Worm (Caenorhabditis elegans) whole organism, L4 larva: Measurements from ENCODE around the gene nlp-33.

Source experiments
- D1046.2 ChIP-seq: fragments of 200-800 bp; sonication (Bioruptor generic); IDR thresholded peaks from 2 replicates; pipeline ENCODE4 v1.3.6; 2022; ENCODE audit warnings: missing genetic modification characterization, missing compliant biosample characterization
- F10B5.3 ChIP-seq: sonication (generic microtip); optimal IDR thresholded peaks from 2 replicates; lab custom pipeline; 2016; ENCODE audit warnings: mild to moderate bottlenecking, missing genetic modification characterization, missing compliant biosample characterization
- F37D6.2 ChIP-seq: sonication (generic microtip); optimal IDR thresholded peaks from 2 replicates; lab custom pipeline; 2016; ENCODE audit warnings: mild to moderate bottlenecking, missing genetic modification characterization, missing compliant biosample characterization
- F49E8.2 ChIP-seq: sonication (generic microtip); optimal IDR thresholded peaks from 2 replicates; lab custom pipeline; 2016; ENCODE audit warnings: missing compliant biosample characterization, mild to moderate bottlenecking, missing genetic modification characterization, borderline replicate concordance
- Y48G9A.11 ChIP-seq: fragments of 200-800 bp; sonication (Bioruptor generic); IDR thresholded peaks from 2 replicates; pipeline ENCODE4 v1.3.6; 2022; ENCODE audit warnings: missing genetic modification reagents, missing genetic modification characterization, missing compliant biosample characterization
- aha-1 ChIP-seq: fragments of 150-350 bp; peaks from one replicate; lab custom pipeline; 2014; ENCODE audit warnings: missing biosample characterization, missing genetic modification characterization
- ama-1 ChIP-seq: fragments of 150-350 bp; optimal IDR thresholded peaks from 2 replicates; lab custom pipeline; 2014; ENCODE audit warnings: inconsistent platforms, mixed read lengths
- attf-4 ChIP-seq: sonication (generic microtip); optimal IDR thresholded peaks from 3 replicates; lab custom pipeline; 2017; ENCODE audit warnings: missing biosample characterization, missing genetic modification characterization
- ceh-20 ChIP-seq: fragments of 200-800 bp; sonication (Bioruptor generic); IDR thresholded peaks from 2 replicates; pipeline ENCODE4 v1.3.6; 2022; ENCODE audit warnings: missing genetic modification reagents, missing genetic modification characterization, missing compliant biosample characterization
- ceh-28 ChIP-seq: fragments of 150-350 bp; optimal IDR thresholded peaks from 2 replicates; lab custom pipeline; 2014; ENCODE audit warnings: missing biosample characterization, missing genetic modification reagents, missing genetic modification characterization
- ceh-32 ChIP-seq: sonication (generic microtip); optimal IDR thresholded peaks from 2 replicates; lab custom pipeline; 2016; ENCODE audit warnings: mild to moderate bottlenecking, missing genetic modification characterization, missing compliant biosample characterization; ENCODE audit not compliant: poor library complexity
- ceh-62 ChIP-seq: sonication (generic microtip); optimal IDR thresholded peaks from 2 replicates; lab custom pipeline; 2017; ENCODE audit warnings: missing biosample characterization, missing genetic modification characterization
- ceh-82 ChIP-seq: sonication (generic microtip); optimal IDR thresholded peaks from 2 replicates; lab custom pipeline; 2017; ENCODE audit warnings: missing biosample characterization, missing genetic modification characterization
- ces-1 ChIP-seq: fragments of 150-350 bp; sonication (generic microtip); optimal IDR thresholded peaks from 4 replicates; lab custom pipeline; 2014; ENCODE audit warnings: missing biosample characterization, missing genetic modification reagents, missing genetic modification characterization
- ctbp-1 ChIP-seq: fragments of 200-800 bp; sonication (Bioruptor generic); IDR thresholded peaks from 2 replicates; pipeline ENCODE4 v1.3.6; 2022; ENCODE audit warnings: missing genetic modification reagents, missing genetic modification characterization, missing compliant biosample characterization
- daf-8 ChIP-seq: fragments of 200-800 bp; sonication (Bioruptor generic); IDR thresholded peaks from 2 replicates; pipeline ENCODE4 v1.3.6; 2022; ENCODE audit warnings: missing genetic modification characterization, missing compliant biosample characterization
- dmd-6 ChIP-seq: fragments of 200-800 bp; sonication (Bioruptor generic); IDR thresholded peaks from 2 replicates; pipeline ENCODE4 v1.3.6; 2022; ENCODE audit warnings: missing genetic modification reagents, missing genetic modification characterization, missing compliant biosample characterization
- dmd-8 ChIP-seq: fragments of 200-800 bp; sonication (Bioruptor generic); IDR thresholded peaks from 2 replicates; pipeline ENCODE4 v1.3.6; 2022; ENCODE audit warnings: missing genetic modification characterization, missing compliant biosample characterization
- dmd-9 ChIP-seq: fragments of 200-800 bp; sonication (Bioruptor generic); IDR thresholded peaks from 2 replicates; pipeline ENCODE4 v1.3.6; 2022; ENCODE audit warnings: missing genetic modification reagents, missing genetic modification characterization, missing compliant biosample characterization
- dpl-1 ChIP-seq: fragments of 150-350 bp; optimal IDR thresholded peaks from 2 replicates; lab custom pipeline; 2014; ENCODE audit warnings: missing biosample characterization, missing genetic modification reagents, missing genetic modification characterization
- duxl-1 ChIP-seq: sonication (generic microtip); optimal IDR thresholded peaks from 2 replicates; lab custom pipeline; 2016; ENCODE audit warnings: mild to moderate bottlenecking, missing genetic modification characterization, moderate library complexity, missing compliant biosample characterization; ENCODE audit not compliant: poor library complexity
- egl-43 ChIP-seq: fragments of 200-800 bp; sonication (Bioruptor generic); IDR thresholded peaks from 2 replicates; pipeline ENCODE4 v1.3.6; 2022; ENCODE audit warnings: missing genetic modification reagents, missing genetic modification characterization, missing compliant biosample characterization
- hif-1 ChIP-seq, 2 experiments: sonication (generic microtip); optimal IDR thresholded peaks; 2 replicates each; lab custom pipeline; 2016 to 2017; ENCODE audit warnings: missing compliant biosample characterization in 2 of 2, missing genetic modification characterization in 2 of 2, missing genetic modification reagents in 2 of 2, missing genotype in 2 of 2, mild to moderate bottlenecking in 1 of 2
- jun-1 ChIP-seq: fragments of 150-350 bp; optimal IDR thresholded peaks from 2 replicates; lab custom pipeline; 2014; ENCODE audit warnings: missing biosample characterization, missing genetic modification reagents, missing genetic modification characterization
- lin-15B ChIP-seq: fragments of 150-350 bp; sonication (generic microtip); optimal IDR thresholded peaks from 3 replicates; lab custom pipeline; 2014; ENCODE audit warnings: missing biosample characterization, missing genetic modification characterization
- lir-3 ChIP-seq: sonication (generic microtip); optimal IDR thresholded peaks from 2 replicates; lab custom pipeline; 2016; ENCODE audit warnings: mild to moderate bottlenecking, missing genetic modification characterization, missing compliant biosample characterization
- lsy-2 ChIP-seq, 2 experiments: fragments of 150-350 bp in 1 of 2; sonication (generic microtip) in 1 of 2; optimal IDR thresholded peaks; 2 replicates each; lab custom pipeline; 2014 to 2017; ENCODE audit warnings: missing biosample characterization in 2 of 2, missing genetic modification characterization in 2 of 2
- madf-9 ChIP-seq: fragments of 200-800 bp; sonication (Bioruptor generic); conservative IDR thresholded peaks from 2 replicates; pipeline ENCODE4 v1.3.6; 2022; ENCODE audit warnings: missing genetic modification reagents, missing genetic modification characterization, missing compliant biosample characterization
- mdl-1 ChIP-seq, 2 experiments: fragments of 150-350 bp in 1 of 2; sonication (generic microtip) in 1 of 2; optimal IDR thresholded peaks; 2 replicates each; lab custom pipeline; 2014 to 2017; ENCODE audit warnings: missing biosample characterization in 2 of 2, missing genetic modification characterization in 2 of 2
- mdt-29 ChIP-seq: fragments of 200-800 bp; sonication (Bioruptor generic); IDR thresholded peaks from 2 replicates; pipeline ENCODE4 v1.3.6; 2022; ENCODE audit warnings: missing genetic modification reagents, missing genetic modification characterization, missing compliant biosample characterization
- mep-1 ChIP-seq: fragments of 150-350 bp; sonication (generic microtip); optimal IDR thresholded peaks from 3 replicates; lab custom pipeline; 2014; ENCODE audit warnings: missing biosample characterization, missing genetic modification characterization
- mxl-2 ChIP-seq: fragments of 200-800 bp; sonication (Bioruptor generic); conservative IDR thresholded peaks from 2 replicates; pipeline ENCODE4 v1.3.6; 2022; ENCODE audit warnings: missing genetic modification reagents, missing genetic modification characterization, missing compliant biosample characterization
- nhr-10 ChIP-seq: fragments of 150-350 bp; optimal IDR thresholded peaks from 2 replicates; lab custom pipeline; 2014; ENCODE audit warnings: missing biosample characterization, missing genetic modification characterization
- nhr-11 ChIP-seq: fragments of 150-350 bp; optimal IDR thresholded peaks from 2 replicates; lab custom pipeline; 2014; ENCODE audit warnings: missing biosample characterization, missing genetic modification characterization
- nhr-25 ChIP-seq: sonication (generic microtip); optimal IDR thresholded peaks from 2 replicates; lab custom pipeline; 2017; ENCODE audit warnings: missing genetic modification characterization, mild to moderate bottlenecking, missing compliant biosample characterization, antibody characterized with exemption, moderate library complexity, borderline replicate concordance; ENCODE audit not compliant: insufficient read depth
- nhr-41 ChIP-seq: fragments of 200-800 bp; sonication (Bioruptor generic); IDR thresholded peaks from 2 replicates; pipeline ENCODE4 v1.3.6; 2022; ENCODE audit warnings: missing genetic modification reagents, missing genetic modification characterization, missing compliant biosample characterization
- nhr-48 ChIP-seq: sonication (generic microtip); optimal IDR thresholded peaks from 2 replicates; lab custom pipeline; 2016; ENCODE audit warnings: mild to moderate bottlenecking, missing genetic modification characterization, missing compliant biosample characterization
- nhr-6 ChIP-seq: fragments of 150-350 bp; optimal IDR thresholded peaks from 2 replicates; lab custom pipeline; 2014; ENCODE audit warnings: missing biosample characterization, missing genetic modification characterization
- nhr-76 ChIP-seq: fragments of 150-350 bp; optimal IDR thresholded peaks from 2 replicates; lab custom pipeline; 2014; ENCODE audit warnings: missing biosample characterization, missing genetic modification characterization
- nhr-77 ChIP-seq: fragments of 150-350 bp; optimal IDR thresholded peaks from 2 replicates; lab custom pipeline; 2014; ENCODE audit warnings: missing biosample characterization, missing genetic modification characterization
- pha-4 ChIP-seq, 2 experiments: fragments of 150-350 bp in 1 of 2; fragments of 200-800 bp in 1 of 2; sonication (Bioruptor generic) in 1 of 2; IDR thresholded peaks in 1 of 2; optimal IDR thresholded peaks in 1 of 2; 2 replicates each; pipeline versions ENCODE4 v1.3.6 to Lab custom; 2014 to 2022; ENCODE audit warnings: missing genetic modification characterization in 2 of 2, missing genetic modification reagents in 2 of 2, missing biosample characterization in 1 of 2, missing compliant biosample characterization in 1 of 2
- php-3 ChIP-seq: fragments of 200-800 bp; sonication (Bioruptor generic); IDR thresholded peaks from 2 replicates; pipeline ENCODE4 v1.3.6; 2022; ENCODE audit warnings: missing genetic modification reagents, missing genetic modification characterization, missing compliant biosample characterization
- pqm-1 ChIP-seq: sonication (generic microtip); optimal IDR thresholded peaks from 2 replicates; lab custom pipeline; 2017; ENCODE audit warnings: missing biosample characterization, missing genetic modification characterization
- set-16 ChIP-seq: fragments of 200-800 bp; sonication (Bioruptor generic); IDR thresholded peaks from 2 replicates; pipeline ENCODE4 v1.3.6; 2022; ENCODE audit warnings: missing genetic modification reagents, missing genetic modification characterization, missing compliant biosample characterization
- skn-1 ChIP-seq: fragments of 150-350 bp; optimal IDR thresholded peaks from 2 replicates; lab custom pipeline; 2014; ENCODE audit warnings: missing biosample characterization, missing genetic modification characterization
- snpc-1.2 ChIP-seq: fragments of 200-800 bp; sonication (Bioruptor generic); IDR thresholded peaks from 2 replicates; pipeline ENCODE4 v1.3.6; 2022; ENCODE audit warnings: missing genetic modification reagents, missing genetic modification characterization, missing compliant biosample characterization
- unc-130 ChIP-seq: sonication (generic microtip); optimal IDR thresholded peaks from 2 replicates; lab custom pipeline; 2016; ENCODE audit warnings: missing genetic modification reagents, missing genetic modification characterization, missing compliant biosample characterization
- zip-2 ChIP-seq: fragments of 150-350 bp; optimal IDR thresholded peaks from 2 replicates; lab custom pipeline; 2014; ENCODE audit warnings: missing biosample characterization, missing genetic modification characterization
- ztf-7 ChIP-seq: fragments of 150-350 bp; optimal IDR thresholded peaks from 2 replicates; lab custom pipeline; 2014; ENCODE audit warnings: missing biosample characterization, missing genetic modification characterization

nlp-33 gene

ce11 chrV:11122466-11122865, 24.7 kb upstream of the nlp-33 start, which contains the start of gene mboa-2 (continued):
- no peak for TF ChIP-seq ama-1 (lab: Kevin White, UChicago)
- TF ChIP-seq aha-1 (tag; lab: Kevin White, UChicago), result no peak
- TF ChIP-seq F37D6.2 (tag; lab: Kevin White, UChicago), result no peak
- no peak for TF ChIP-seq dpl-1 (GFP tag; lab: Kevin White, UChicago)
- no peak for TF ChIP-seq madf-9 (GFP tag; lab: Robert Waterston, UW)
- TF ChIP-seq ceh-20 (GFP tag; lab: Robert Waterston, UW), result 0 out of 2 replicates have a peak, but pooled peaks have one; percentile 16
- TF ChIP-seq unc-130, result no peak
- peak in 1 of 2 experiments; percentile 63 for TF ChIP-seq lsy-2 (tag; optimal IDR thresholded peaks at IDR 0.05; lab: Kevin White, UChicago)
- TF ChIP-seq egl-43 (GFP tag; lab: Robert Waterston, UW), result no peak
- TF ChIP-seq daf-8 (GFP tag; lab: Robert Waterston, UW), result no peak
- TF ChIP-seq pha-4 (GFP tag; IDR thresholded peaks at IDR 0.05; lab: Robert Waterston, UW), result no peak
- TF ChIP-seq pha-4 (tag; optimal IDR thresholded peaks at IDR 0.05; lab: Kevin White, UChicago), result no peak
- no peak for TF ChIP-seq D1046.2 (GFP tag; lab: Robert Waterston, UW)
- no peak for TF ChIP-seq ceh-32
- TF ChIP-seq ztf-7 (tag; lab: Kevin White, UChicago), result no peak
- TF ChIP-seq nhr-11 (tag; lab: Kevin White, UChicago), result no peak
- TF ChIP-seq hif-1 (tag; optimal IDR thresholded peaks at IDR 0.05; lab: Kevin White, UChicago), result no peak
- TF ChIP-seq php-3 (GFP tag; lab: Robert Waterston, UW), result no peak
- no peak for TF ChIP-seq lin-15B (tag; lab: Kevin White, UChicago)
- TF ChIP-seq F10B5.3 (tag; lab: Kevin White, UChicago), result no peak
- peak; percentile 9 for TF ChIP-seq pqm-1 (tag; lab: Kevin White, UChicago)
- no peak for TF ChIP-seq snpc-1.2 (GFP tag; lab: Robert Waterston, UW)
- no peak for TF ChIP-seq nhr-77
- TF ChIP-seq ceh-28, result no peak
- no peak for TF ChIP-seq nhr-41 (GFP tag; lab: Robert Waterston, UW)
- no peak for TF ChIP-seq ceh-62
- TF ChIP-seq mxl-2, result no peak
- TF ChIP-seq lir-3, result no peak
- TF ChIP-seq mdt-29 (GFP tag; lab: Robert Waterston, UW), result no peak

- TF ChIP-seq ces-1 (GFP tag; lab: Kevin White, UChicago) (no peak), dmd-8 (GFP tag; lab: Robert Waterston, UW) (no peak), nhr-10 (tag; lab: Kevin White, UChicago) (no peak), ceh-32 (no peak), mep-1 (peak; percentile 81), dpl-1 (GFP tag; lab: Kevin White, UChicago) (peak; percentile 70), attf-4 (no peak), madf-9 (GFP tag; lab: Robert Waterston, UW) (no peak; the same call in 1 of the 2 replicates), ceh-82 (no peak), F37D6.2 (tag; lab: Kevin White, UChicago) (no peak), skn-1 (tag; lab: Kevin White, UChicago) (no peak), ceh-28 (no peak), dmd-6 (GFP tag; lab: Robert Waterston, UW) (peak; percentile 85), nhr-48 (tag; lab: Kevin White, UChicago) (peak; percentile 50), jun-1 (no peak), Y48G9A.11 (GFP tag; lab: Robert Waterston, UW) (peak; percentile 43; the same call in 1 of the 2 replicates), set-16 (GFP tag; lab: Robert Waterston, UW) (no peak), nhr-41 (GFP tag; lab: Robert Waterston, UW) (no peak), nhr-76 (no peak), ceh-62 (no peak), duxl-1 (peak; percentile 31), nhr-6 (tag; lab: Kevin White, UChicago) (peak; percentile 68), zip-2 (tag; lab: Kevin White, UChicago) (no peak), nhr-77 (peak; percentile 8), F10B5.3 (tag; lab: Kevin White, UChicago) (no peak), ctbp-1 (GFP tag; lab: Robert Waterston, UW) (peak; percentile 20; the same call in 1 of the 2 replicates), dmd-9 (GFP tag; lab: Robert Waterston, UW) (peak; percentile 78), nhr-25 (tag; lab: Kevin White, UChicago) (peak; percentile 52), F49E8.2 (tag; lab: Kevin White, UChicago) (peak; percentile 9), mdl-1 (tag; optimal IDR thresholded peaks at IDR 0.05; lab: Kevin White, UChicago) (peak in 1 of 2 experiments; percentile 48), unc-130 (peak; percentile 96)
Measured at ce11 chrV:11123817-11124337, 23.3 kb upstream of the nlp-33 start, which contains the start of the genes atp-5 and lmtr-3. Gene atp-5 (minus strand): TSS chrV:11123867. Gene lmtr-3 (plus strand): TSS chrV:11124186.
